Fruit fly (Drosophila melanogaster): ENCODE results near the gene Nepl8.

The Nepl8 gene

DNA sequence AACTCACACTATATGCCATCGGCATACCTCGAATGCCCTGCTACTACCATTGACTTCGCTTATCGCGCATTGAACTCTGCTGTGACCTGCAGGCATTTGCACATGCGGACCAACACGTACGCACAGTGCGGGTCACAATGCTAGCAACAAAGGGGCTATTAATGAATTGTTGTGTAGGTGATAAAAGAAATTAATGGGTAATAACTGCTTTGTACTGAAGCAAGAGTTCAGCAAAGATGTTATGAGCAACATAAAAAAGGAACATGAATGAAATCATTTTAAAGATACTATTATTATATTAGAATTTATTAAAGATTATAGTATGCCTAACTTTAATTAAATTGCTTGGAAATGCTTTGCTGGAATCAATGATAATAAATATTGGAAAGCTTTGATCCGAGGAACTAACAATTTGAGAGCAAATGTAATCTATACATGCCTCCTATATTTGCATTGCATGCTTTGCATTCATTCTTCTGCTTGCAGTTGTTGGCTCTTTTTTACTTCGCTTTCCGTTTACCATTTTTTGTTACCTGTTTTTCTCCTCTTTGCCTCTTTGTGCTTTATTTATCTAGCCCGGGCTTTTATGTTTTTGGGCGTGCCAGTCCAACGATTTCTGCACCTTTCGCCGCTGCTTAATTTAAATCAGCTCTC is 15.1 kb downstream of the Nepl8 start (continued):
- 0 out of 2 replicates have a peak, but pooled peaks have one; percentile 20 for TF ChIP-seq CG32767 (GFP tag; IDR thresholded peaks at IDR 0.05)
- TF ChIP-seq lilli (GFP tag; optimal IDR thresholded peaks at IDR 0.05) = no peak
- no peak for TF ChIP-seq ase (GFP tag; IDR thresholded peaks at IDR 0.05)
- TF ChIP-seq Asciz (GFP tag; optimal IDR thresholded peaks at IDR 0.05) = no peak
- TF ChIP-seq vvl (GFP tag; IDR thresholded peaks at IDR 0.05) = peak; percentile 25; the same call in 1 of the 2 replicates
- TF ChIP-seq CG17186 (GFP tag; optimal IDR thresholded peaks at IDR 0.05) = no peak
- TF ChIP-seq Drgx (GFP tag; IDR thresholded peaks at IDR 0.05) = peak; percentile 37; the same call in 1 of the 2 replicates
- TF ChIP-seq nom (GFP tag; optimal IDR thresholded peaks at IDR 0.05) = peak; percentile 32
- TF ChIP-seq Dll (GFP tag; IDR thresholded peaks at IDR 0.05; ENCODE audit: partially characterized antibody) = no peak
- TF ChIP-seq CG32772 (GFP tag; IDR thresholded peaks at IDR 0.05) = no peak
- no peak for TF ChIP-seq Blimp-1 (GFP tag; optimal IDR thresholded peaks at IDR 0.05)
- peak; percentile 4 for TF ChIP-seq lbe (GFP tag; optimal IDR thresholded peaks at IDR 0.05)

- TF ChIP-seq CG4360 (GFP tag; IDR thresholded peaks at IDR 0.05) = 0 out of 2 replicates have a peak, but pooled peaks have one; percentile 16
- TF ChIP-seq E2f1 (GFP tag; IDR thresholded peaks at IDR 0.05) = no peak
Measured at dm6 chr2L:16507197-16507596, 19.2 kb downstream of the Nepl8 start.

- TF ChIP-seq CG10147 (GFP tag; optimal IDR thresholded peaks at IDR 0.05) = no peak
- TF ChIP-seq CG34224 (GFP tag; IDR thresholded peaks at IDR 0.05; ENCODE audit: partially characterized antibody) = peak; percentile 42; the same call in 1 of the 3 replicates
- TF ChIP-seq CG3847 (GFP tag; IDR thresholded peaks at IDR 0.05) = peak; percentile 36; the same call in 1 of the 2 replicates
- no peak for TF ChIP-seq CG17186 (GFP tag; optimal IDR thresholded peaks at IDR 0.05)
- TF ChIP-seq run (tag; optimal IDR thresholded peaks at IDR 0.05) = no peak
- TF ChIP-seq CG9437 (GFP tag; optimal IDR thresholded peaks at IDR 0.05) = no peak
- TF ChIP-seq Lpt (GFP tag; optimal IDR thresholded peaks at IDR 0.05) = no peak
- peak; percentile 52 for TF ChIP-seq sna (GFP tag; IDR thresholded peaks at IDR 0.05; ENCODE audit: partially characterized antibody)
- no peak for TF ChIP-seq fd102C (GFP tag; optimal IDR thresholded peaks at IDR 0.05)
- TF ChIP-seq CG32767 (GFP tag; IDR thresholded peaks at IDR 0.05) = no peak
- TF ChIP-seq CG11247 (GFP tag; IDR thresholded peaks at IDR 0.05) = no peak
- no peak for TF ChIP-seq Hr3 (GFP tag; optimal IDR thresholded peaks at IDR 0.05)
- no peak for TF ChIP-seq CG12744 (GFP tag; optimal IDR thresholded peaks at IDR 0.05)
- no peak for TF ChIP-seq CG7556 (GFP tag; optimal IDR thresholded peaks at IDR 0.05)
- TF ChIP-seq amos (GFP tag; IDR thresholded peaks at IDR 0.05; ENCODE audit: partially characterized antibody) = peak; percentile 81
- TF ChIP-seq esg (GFP tag; conservative IDR thresholded peaks at IDR 0.05) = no peak
- peak; percentile 42 for TF ChIP-seq Lhr (GFP tag; optimal IDR thresholded peaks at IDR 0.05)
- TF ChIP-seq CG7928 (GFP tag; optimal IDR thresholded peaks at IDR 0.05) = no peak
- peak; percentile 12 for TF ChIP-seq gfzf (GFP tag; optimal IDR thresholded peaks at IDR 0.05)
- TF ChIP-seq CG17612 (GFP tag; IDR thresholded peaks at IDR 0.05) = no peak
- peak; percentile 34; the same call in 1 of the 4 replicates for TF ChIP-seq chinmo (GFP tag; IDR thresholded peaks at IDR 0.05; ENCODE audit: partially characterized antibody)
- no peak for TF ChIP-seq Spps (tag; optimal IDR thresholded peaks at IDR 0.05)
- no peak for TF ChIP-seq grn (GFP tag; optimal IDR thresholded peaks at IDR 0.05)
- no peak for TF ChIP-seq wor (GFP tag; IDR thresholded peaks at IDR 0.05)
- no peak for TF ChIP-seq nau (GFP tag; optimal IDR thresholded peaks at IDR 0.05)
- no peak for TF ChIP-seq CG9817 (tag; optimal IDR thresholded peaks at IDR 0.05)
- TF ChIP-seq CG15073 (GFP tag; optimal IDR thresholded peaks at IDR 0.05) = no peak
- TF ChIP-seq inv (GFP tag; IDR thresholded peaks at IDR 0.05; ENCODE audit: partially characterized antibody) = peak; percentile 47; the same call in 1 of the 2 replicates
- TF ChIP-seq eyg (GFP tag; optimal IDR thresholded peaks at IDR 0.05) = no peak
- TF ChIP-seq knrl (GFP tag; IDR thresholded peaks at IDR 0.05; ENCODE audit: partially characterized antibody) = peak; percentile 76
- TF ChIP-seq org-1 (GFP tag; optimal IDR thresholded peaks at IDR 0.05) = no peak
- TF ChIP-seq CG2678 (tag; optimal IDR thresholded peaks at IDR 0.05) = no peak
- no peak for TF ChIP-seq gce (GFP tag; IDR thresholded peaks at IDR 0.05)
Measured at dm6 chr2L:16507682-16508269, 19.8 kb downstream of the Nepl8 start.

Data from whole organism, embryonic.